Worm (Caenorhabditis elegans): ENCODE results near the gene R04D3.2.
A peak's percentile ranks its signal among the peaks of the same experiment; 100 is the strongest.

R04D3.2 gene

DNA sequence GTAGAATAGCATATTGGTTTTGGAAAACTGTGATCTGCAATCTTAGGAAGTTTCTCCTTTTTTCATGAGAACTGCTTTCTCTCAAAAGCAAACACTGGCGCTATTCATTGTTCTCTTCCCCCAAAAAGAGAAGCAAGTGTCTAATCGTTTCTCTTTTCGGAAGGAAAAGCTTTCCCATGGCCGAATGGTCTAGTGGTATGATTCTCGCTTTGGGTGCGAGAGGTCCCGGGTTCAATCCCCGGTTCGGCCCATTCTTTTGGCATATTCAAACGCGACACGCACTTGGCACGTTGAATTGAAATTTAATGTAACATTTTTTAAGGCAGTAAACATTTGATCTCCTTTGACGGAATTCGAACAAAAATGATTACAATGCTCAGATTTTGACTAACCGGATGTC is 21.4 kb upstream of the R04D3.2 start (continued):
- TF ChIP-seq daf-16 (GFP tag; optimal IDR thresholded peaks at IDR 0.05) (no peak), daf-16 (tag; optimal IDR thresholded peaks at IDR 0.05) (no peak), T26A8.4 (GFP tag; IDR thresholded peaks at IDR 0.05) (0 out of 2 replicates have a peak, but pooled peaks have one; percentile 11), unc-39 (tag; optimal IDR thresholded peaks at IDR 0.05) (no peak), madf-9 (GFP tag; conservative IDR thresholded peaks at IDR 0.05) (0 out of 2 replicates have a peak, but pooled peaks have one; percentile 11), F26F4.8 (GFP tag; conservative IDR thresholded peaks at IDR 0.05) (no peak), mdl-1 (tag; optimal IDR thresholded peaks at IDR 0.05) (peak in 1 of 2 experiments; percentile 26), snpc-1.2 (GFP tag; IDR thresholded peaks at IDR 0.05) (peak; percentile 50; the same call in 1 of the 2 replicates), nhr-41 (GFP tag; IDR thresholded peaks at IDR 0.05) (no peak), daf-8 (GFP tag; IDR thresholded peaks at IDR 0.05) (no peak), egl-27 (tag; optimal IDR thresholded peaks at IDR 0.05) (no peak), set-16 (GFP tag; IDR thresholded peaks at IDR 0.05) (no peak), lin-38 (GFP tag; IDR thresholded peaks at IDR 0.05) (peak; percentile 61), nhr-76 (tag; optimal IDR thresholded peaks at IDR 0.05) (no peak), hlh-11 (tag; optimal IDR thresholded peaks at IDR 0.05) (no peak), Y105C5A.15 (GFP tag; IDR thresholded peaks at IDR 0.05) (no peak; the same call in 1 of the 2 replicates), mxl-3 (GFP tag; optimal IDR thresholded peaks at IDR 0.05) (peak; percentile 6), nhr-10 (tag; optimal IDR thresholded peaks at IDR 0.05) (no peak), zfp-3 (GFP tag; conservative IDR thresholded peaks at IDR 0.05) (no peak), ama-1 (optimal IDR thresholded peaks at IDR 0.05) (no peak), ceh-20 (GFP tag; IDR thresholded peaks at IDR 0.05) (no peak), F49E8.2 (tag; optimal IDR thresholded peaks at IDR 0.05; ENCODE audit: borderline replicate concordance) (no peak), vab-7 (GFP tag; IDR thresholded peaks at IDR 0.05) (peak; percentile 38; the same call in 1 of the 2 replicates), Y75B8A.6 (GFP tag; IDR thresholded peaks at IDR 0.05) (no peak), zag-1 (tag; optimal IDR thresholded peaks at IDR 0.05) (no peak), zfp-2 (tag; optimal IDR thresholded peaks at IDR 0.05) (no peak), F10B5.3 (tag; optimal IDR thresholded peaks at IDR 0.05) (no peak), D1046.2 (GFP tag; IDR thresholded peaks at IDR 0.05) (no peak), T20F7.1 (GFP tag; optimal IDR thresholded peaks at IDR 0.05) (no peak), lir-3 (tag; optimal IDR thresholded peaks at IDR 0.05) (no peak), unc-130 (GFP tag; optimal IDR thresholded peaks at IDR 0.05) (no peak), ztf-11 (tag; optimal IDR thresholded peaks at IDR 0.05) (no peak), hlh-30 (tag; optimal IDR thresholded peaks at IDR 0.05; ENCODE audit: insufficient read depth) (peak; percentile 18), nhr-111 (GFP tag; optimal IDR thresholded peaks at IDR 0.05) (no peak), sdz-12 (GFP tag; optimal IDR thresholded peaks at IDR 0.05) (no peak), nhr-237 (tag; optimal IDR thresholded peaks at IDR 0.05) (no peak), daf-19 (GFP tag; conservative IDR thresholded peaks at IDR 0.05) (no peak), duxl-1 (tag; optimal IDR thresholded peaks at IDR 0.05; ENCODE audit: poor library complexity) (peak; percentile 47), Y5F2A.4 (GFP tag; optimal IDR thresholded peaks at IDR 0.05) (no peak), nhr-48 (tag; optimal IDR thresholded peaks at IDR 0.05) (peak; percentile 40), spr-3 (GFP tag; optimal IDR thresholded peaks at IDR 0.05) (no peak), aly-2 (tag; optimal IDR thresholded peaks at IDR 0.05) (no peak), mep-1 (tag; optimal IDR thresholded peaks at IDR 0.05) (no peak), ctbp-1 (GFP tag; IDR thresholded peaks at IDR 0.05) (no peak), php-3 (GFP tag; IDR thresholded peaks at IDR 0.05) (no peak), nhr-25 (tag; optimal IDR thresholded peaks at IDR 0.05; ENCODE audit: borderline replicate concordance, insufficient read depth) (no peak), egl-43 (GFP tag; IDR thresholded peaks at IDR 0.05) (no peak; the same call in 1 of the 2 replicates), R02D3.7 (tag; optimal IDR thresholded peaks at IDR 0.05) (no peak), lin-29 (GFP tag; IDR thresholded peaks at IDR 0.05) (no peak), tag-97 (GFP tag; IDR thresholded peaks at IDR 0.05) (no peak), F44E2.7 (GFP tag; IDR thresholded peaks at IDR 0.05) (no peak), mxl-2 (GFP tag; conservative IDR thresholded peaks at IDR 0.05) (no peak)
